Fruit fly (Drosophila melanogaster): ENCODE data around the gene Imp.

DNA sequence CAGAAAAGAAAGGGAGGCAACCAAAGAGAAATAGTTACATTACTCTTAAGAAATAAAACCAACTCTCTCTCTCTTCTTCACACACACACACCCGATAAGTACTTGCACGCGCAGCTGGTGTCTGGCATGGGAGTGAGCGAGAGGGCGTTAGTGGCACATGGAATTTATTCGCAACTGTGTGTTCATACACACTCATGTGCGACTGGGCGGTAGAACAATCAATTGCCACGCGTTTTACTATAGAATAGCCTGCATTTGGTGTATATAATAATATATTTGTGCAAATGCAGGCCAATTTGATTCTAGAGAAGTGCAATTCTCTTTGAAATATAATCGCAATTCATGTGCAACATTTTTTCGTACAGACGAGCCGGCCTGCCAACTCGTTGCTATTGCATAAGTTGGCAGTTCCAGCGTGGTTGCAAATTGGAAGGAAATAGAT lies 38.1 kb downstream of the Imp start:
- no peak for TF ChIP-seq lola (GFP tag; optimal IDR thresholded peaks at IDR 0.05)
- peak; percentile 64 for TF ChIP-seq sens (GFP tag)
- TF ChIP-seq CG2202 (tag; optimal IDR thresholded peaks at IDR 0.05): no peak
- no peak for TF ChIP-seq Sox100B (GFP tag; optimal IDR thresholded peaks at IDR 0.05)
- TF ChIP-seq bab2 (GFP tag; optimal IDR thresholded peaks at IDR 0.05): no peak
- TF ChIP-seq bcd (GFP tag; optimal IDR thresholded peaks at IDR 0.05): no peak
- TF ChIP-seq tna (GFP tag; IDR thresholded peaks at IDR 0.05; ENCODE audit: partially characterized antibody): no peak
- TF ChIP-seq gt (GFP tag; IDR thresholded peaks at IDR 0.05): no peak
- TF ChIP-seq kni (GFP tag; optimal IDR thresholded peaks at IDR 0.05): no peak
- no peak for TF ChIP-seq ab (GFP tag; optimal IDR thresholded peaks at IDR 0.05)
- no peak for TF ChIP-seq usp (GFP tag; optimal IDR thresholded peaks at IDR 0.05)
- TF ChIP-seq Lim3 (GFP tag; IDR thresholded peaks at IDR 0.05): no peak
- no peak for TF ChIP-seq CG18262 (tag; optimal IDR thresholded peaks at IDR 0.05)
- TF ChIP-seq sug (tag; optimal IDR thresholded peaks at IDR 0.05): peak; percentile 16
